Worm (Caenorhabditis elegans): Measurements from ENCODE around the gene T27E9.6.
"Not testable (repeated sequence)": the region's sequence is repeated elsewhere in the genome, so short reads cannot be mapped to it uniquely, and the experiment has no call there.

Gene T27E9.6

ce11 chrIII:13503379-13503778 is 26.8 kb upstream of the T27E9.6 start, which contains the start of gene T28A8.4:
Gene T28A8.4, plus strand, starts transcription at chrIII:13503679.
- TF ChIP-seq ceh-28 (tag; optimal IDR thresholded peaks at IDR 0.05), result no peak
- TF ChIP-seq nhr-41 (GFP tag; IDR thresholded peaks at IDR 0.05), result no peak
- TF ChIP-seq fkh-10 (GFP tag; optimal IDR thresholded peaks at IDR 0.05), result no peak
- no peak for TF ChIP-seq zfp-2 (tag; optimal IDR thresholded peaks at IDR 0.05)
- TF ChIP-seq F26F4.8 (GFP tag; conservative IDR thresholded peaks at IDR 0.05), result no peak
- no peak for TF ChIP-seq vab-7 (GFP tag; IDR thresholded peaks at IDR 0.05)
- TF ChIP-seq F44E2.7 (GFP tag; IDR thresholded peaks at IDR 0.05), result no peak
- no peak for TF ChIP-seq lin-29 (GFP tag; IDR thresholded peaks at IDR 0.05)
- no peak for TF ChIP-seq mdt-29 (GFP tag; IDR thresholded peaks at IDR 0.05)
- no peak for TF ChIP-seq nhr-10 (tag; optimal IDR thresholded peaks at IDR 0.05)
- TF ChIP-seq hmg-1.1 (GFP tag; IDR thresholded peaks at IDR 0.05), result no peak
- TF ChIP-seq madf-5 (GFP tag; IDR thresholded peaks at IDR 0.05), result no peak
- TF ChIP-seq arid-1 (GFP tag; conservative IDR thresholded peaks at IDR 0.05), result no peak
- no peak for TF ChIP-seq egl-43 (GFP tag; IDR thresholded peaks at IDR 0.05)
- TF ChIP-seq set-16 (GFP tag; IDR thresholded peaks at IDR 0.05), result no peak
- TF ChIP-seq ceh-44 (GFP tag; IDR thresholded peaks at IDR 0.05), result no peak
- TF ChIP-seq jun-1 (tag; optimal IDR thresholded peaks at IDR 0.05), result no peak
- no peak for TF ChIP-seq Y75B8A.6 (GFP tag; IDR thresholded peaks at IDR 0.05)
- TF ChIP-seq ceh-32 (tag; optimal IDR thresholded peaks at IDR 0.05; ENCODE audit: poor library complexity), result no peak
- no peak for TF ChIP-seq ceh-62 (tag; optimal IDR thresholded peaks at IDR 0.05)

DNA sequence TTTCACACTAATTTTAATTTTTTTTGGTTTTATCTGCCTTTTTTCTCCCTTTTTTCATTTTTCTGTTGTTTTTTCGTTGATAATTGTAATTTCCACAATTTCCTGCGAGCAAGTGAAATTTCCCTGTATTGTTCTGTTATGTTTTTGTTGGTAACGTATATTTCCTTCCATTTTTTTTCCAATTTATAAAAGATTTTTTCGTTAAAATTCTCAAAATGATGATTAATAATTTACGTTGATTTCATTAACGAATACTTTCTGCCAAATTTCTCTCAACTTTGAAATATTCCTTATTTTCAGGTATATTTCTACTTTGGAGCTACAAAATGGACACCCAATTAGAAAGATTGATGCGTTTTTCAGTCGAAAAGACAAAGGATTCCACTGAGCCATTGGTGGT is 25.9 kb upstream of the T27E9.6 start, which contains the start of gene T28A8.8:
TSS of gene T28A8.8 (plus strand) at position 301 of the 400 bp plus-strand sequence.
- TF ChIP-seq zip-2 (tag; optimal IDR thresholded peaks at IDR 0.05) (no peak), lin-15B (tag; optimal IDR thresholded peaks at IDR 0.05) (no peak), nhr-41 (GFP tag; IDR thresholded peaks at IDR 0.05) (no peak)

DNA sequence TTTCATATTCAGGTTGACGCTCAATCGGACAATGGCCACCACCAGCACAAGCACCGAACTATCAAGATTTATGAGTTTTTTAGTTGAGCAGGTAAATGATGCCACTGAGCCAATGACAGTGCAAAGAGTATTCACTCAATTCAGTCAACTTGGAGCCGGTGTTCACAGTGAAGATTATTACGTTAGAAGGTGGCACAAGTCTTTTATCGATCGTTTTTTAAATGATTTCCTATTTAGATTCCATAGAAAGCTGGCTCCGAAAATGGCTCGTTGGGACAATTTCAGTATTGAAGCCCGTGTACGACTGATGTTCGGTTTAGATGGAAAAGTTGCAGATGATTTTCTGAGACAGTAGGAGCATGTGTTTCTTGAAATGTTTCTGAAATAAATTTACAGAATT is 25.0 kb upstream of the T27E9.6 start, which contains the start of gene T28A8.5:
TSS of gene T28A8.5 (plus strand) at position 32 of the 400 bp plus-strand sequence.
- peak in 1 of 2 experiments; percentile 60 for TF ChIP-seq unc-62 (GFP tag; optimal IDR thresholded peaks at IDR 0.05 in 1 of 2)
- TF ChIP-seq unc-62 (tag; optimal IDR thresholded peaks at IDR 0.05), result no peak
- peak; percentile 88 for TF ChIP-seq aha-1 (tag)
- TF ChIP-seq Y75B8A.6 (GFP tag; IDR thresholded peaks at IDR 0.05), result no peak
- TF ChIP-seq attf-4 (tag; optimal IDR thresholded peaks at IDR 0.05), result no peak

- TF ChIP-seq Y75B8A.6 (GFP tag; IDR thresholded peaks at IDR 0.05); sdz-12 (GFP tag; optimal IDR thresholded peaks at IDR 0.05); dmd-8 (GFP tag; IDR thresholded peaks at IDR 0.05): not testable (repeated sequence)
Measured at ce11 chrIII:13498899-13499298, 22.3 kb upstream of the T27E9.6 start, which contains the start of gene T28A8.6. Gene T28A8.6, plus strand, starts transcription at chrIII:13499199.

- TF ChIP-seq duxl-1 (tag; optimal IDR thresholded peaks at IDR 0.05; ENCODE audit: poor library complexity) (no peak), ceh-44 (GFP tag; IDR thresholded peaks at IDR 0.05) (no peak)
Measured at ce11 chrIII:13495571-13495970, 19.0 kb upstream of the T27E9.6 start, which contains the start of gene T28A8.2. Gene T28A8.2, minus strand, starts transcription at chrIII:13495671.

DNA sequence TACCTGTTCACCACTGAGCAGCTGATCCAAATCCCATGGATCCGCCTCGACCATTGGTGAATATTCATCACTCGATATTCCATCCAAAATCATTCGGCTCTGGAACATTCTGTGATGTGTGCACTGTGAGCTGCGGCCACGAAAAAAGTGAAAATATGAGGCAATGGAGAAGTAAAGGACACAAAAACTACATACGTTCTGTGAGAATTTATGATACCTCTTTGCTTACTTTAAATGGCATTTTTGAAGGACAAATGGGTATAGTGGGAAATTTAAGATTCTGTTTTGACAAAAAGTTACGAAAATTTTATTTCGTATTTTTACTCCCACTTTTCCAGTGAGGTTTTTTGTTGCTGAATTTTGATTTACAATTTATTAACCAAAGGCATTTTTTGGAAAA is 15.8 kb upstream of the T27E9.6 start, which contains the start of gene twk-40:
TSS of gene twk-40 (minus strand) at position 101 of the 400 bp plus-strand sequence.
- TF ChIP-seq nhr-111 (GFP tag; optimal IDR thresholded peaks at IDR 0.05) (no peak), ctbp-1 (GFP tag; IDR thresholded peaks at IDR 0.05) (no peak), pha-4 (GFP tag; IDR thresholded peaks at IDR 0.05) (no peak), pha-4 (tag; optimal IDR thresholded peaks at IDR 0.05) (no peak), fos-1 (tag; optimal IDR thresholded peaks at IDR 0.05) (no peak), saeg-2 (GFP tag; IDR thresholded peaks at IDR 0.05) (no peak), Y75B8A.6 (GFP tag; IDR thresholded peaks at IDR 0.05) (no peak), nhr-48 (tag; optimal IDR thresholded peaks at IDR 0.05) (no peak), T20F7.1 (GFP tag; optimal IDR thresholded peaks at IDR 0.05) (no peak), mdl-1 (tag; optimal IDR thresholded peaks at IDR 0.05) (no peak), ZK337.2 (GFP tag; IDR thresholded peaks at IDR 0.05) (no peak), ceh-62 (tag; optimal IDR thresholded peaks at IDR 0.05) (no peak), unc-130 (GFP tag; optimal IDR thresholded peaks at IDR 0.05) (no peak), nhr-28 (tag; optimal IDR thresholded peaks at IDR 0.05) (no peak), ceh-44 (GFP tag; IDR thresholded peaks at IDR 0.05) (no peak), F26F4.8 (GFP tag; conservative IDR thresholded peaks at IDR 0.05) (no peak), dpl-1 (GFP tag; optimal IDR thresholded peaks at IDR 0.05) (no peak), mxl-2 (GFP tag; conservative IDR thresholded peaks at IDR 0.05) (no peak)
